Worm (Caenorhabditis elegans): ENCODE measurements around the gene unc-52.

Gene unc-52

DNA sequence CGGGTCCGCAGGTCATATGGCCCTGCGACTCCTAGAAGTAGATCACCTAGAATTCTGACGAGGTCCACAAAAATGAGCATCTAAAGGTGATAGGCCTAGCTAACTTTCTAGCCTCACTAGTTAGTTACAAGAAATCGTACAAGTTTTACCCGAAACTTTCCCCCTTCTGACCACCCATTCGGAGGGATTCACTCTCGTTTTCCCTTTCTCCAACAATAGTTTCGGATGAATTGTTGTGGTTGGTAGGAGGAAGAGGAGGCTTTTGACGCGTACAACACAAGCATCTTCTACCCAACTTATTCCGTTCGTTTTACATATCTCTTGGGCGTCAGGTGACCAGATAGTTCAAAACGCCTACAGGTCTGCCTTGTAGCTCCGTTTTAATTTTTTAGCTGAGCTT lies 17.3 kb upstream of the unc-52 start:
- TF ChIP-seq ceh-28 (tag; optimal IDR thresholded peaks at IDR 0.05): no peak
- TF ChIP-seq R02D3.7 (tag; optimal IDR thresholded peaks at IDR 0.05): no peak
- no peak for TF ChIP-seq daf-12 (tag; optimal IDR thresholded peaks at IDR 0.05)
- no peak for TF ChIP-seq snpc-4 (tag; optimal IDR thresholded peaks at IDR 0.05)
- TF ChIP-seq elt-1 (tag; optimal IDR thresholded peaks at IDR 0.05): no peak
- TF ChIP-seq ztf-4 (tag; optimal IDR thresholded peaks at IDR 0.05): no peak
- TF ChIP-seq nhr-76 (tag; optimal IDR thresholded peaks at IDR 0.05): no peak
- no peak for TF ChIP-seq nhr-67 (tag; optimal IDR thresholded peaks at IDR 0.05)
- no peak for TF ChIP-seq fkh-10 (GFP tag; optimal IDR thresholded peaks at IDR 0.05)
- TF ChIP-seq tbx-2 (tag; optimal IDR thresholded peaks at IDR 0.05): no peak
- TF ChIP-seq jun-1 (tag; optimal IDR thresholded peaks at IDR 0.05): no peak
- no peak for TF ChIP-seq egl-5 (tag; optimal IDR thresholded peaks at IDR 0.05)
- no peak for TF ChIP-seq nhr-23 (tag; optimal IDR thresholded peaks at IDR 0.05)
- TF ChIP-seq fos-1 (tag; optimal IDR thresholded peaks at IDR 0.05): no peak

DNA sequence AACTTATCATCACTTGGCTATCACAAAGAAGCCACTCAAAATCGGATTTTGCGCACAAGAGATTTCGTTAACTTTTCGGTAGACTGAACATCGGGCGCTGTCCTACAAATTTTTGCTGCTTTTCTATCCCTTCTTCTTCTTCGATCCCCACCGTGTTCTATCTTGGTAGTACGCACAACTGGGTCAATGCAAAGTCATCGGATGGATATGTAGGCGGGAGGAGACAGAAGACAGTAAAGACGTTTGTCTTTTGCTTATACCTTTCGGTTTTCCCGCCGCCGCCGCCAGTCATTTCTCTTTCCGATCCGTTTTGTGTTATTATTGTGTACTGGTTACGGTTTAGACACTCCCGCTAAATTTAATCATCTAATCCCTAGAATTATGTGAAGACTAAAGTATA lies 15.8 kb upstream of the unc-52 start:
- TF ChIP-seq nhr-12 (tag; optimal IDR thresholded peaks at IDR 0.05): no peak
- peak; percentile 78 for TF ChIP-seq nhr-23 (tag; optimal IDR thresholded peaks at IDR 0.05)
- TF ChIP-seq nhr-77 (tag; optimal IDR thresholded peaks at IDR 0.05): no peak
- TF ChIP-seq nhr-237 (tag; optimal IDR thresholded peaks at IDR 0.05): no peak

DNA sequence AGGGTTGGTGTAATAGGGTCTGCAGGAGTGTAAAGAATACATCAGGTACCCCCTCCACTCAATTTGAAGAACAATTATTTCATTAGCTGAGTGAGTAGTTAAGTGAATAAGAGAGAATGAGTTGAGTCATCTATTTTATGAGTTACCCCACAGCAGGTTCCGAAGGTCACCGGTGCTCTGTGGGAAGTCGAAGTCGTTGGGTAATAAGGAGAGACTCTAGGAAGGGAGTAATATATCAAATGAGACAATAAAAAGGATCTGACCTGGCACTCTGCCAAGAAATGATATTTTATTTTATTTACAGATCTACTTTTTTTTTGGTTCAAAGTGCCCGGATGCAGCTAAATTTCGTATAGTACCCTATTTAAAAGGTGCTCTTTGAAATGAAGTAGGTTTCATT lies 13.8 kb upstream of the unc-52 start, which contains the start of gene C09F9.1:
Gene C09F9.1, plus strand, starts transcription at position 301 of the 400 bp plus-strand sequence.
- TF ChIP-seq elt-1 (tag; optimal IDR thresholded peaks at IDR 0.05): no peak
- TF ChIP-seq jun-1 (tag; optimal IDR thresholded peaks at IDR 0.05): no peak
- TF ChIP-seq nhr-76 (tag; optimal IDR thresholded peaks at IDR 0.05): no peak
- TF ChIP-seq lin-15B (tag; optimal IDR thresholded peaks at IDR 0.05): no peak

DNA sequence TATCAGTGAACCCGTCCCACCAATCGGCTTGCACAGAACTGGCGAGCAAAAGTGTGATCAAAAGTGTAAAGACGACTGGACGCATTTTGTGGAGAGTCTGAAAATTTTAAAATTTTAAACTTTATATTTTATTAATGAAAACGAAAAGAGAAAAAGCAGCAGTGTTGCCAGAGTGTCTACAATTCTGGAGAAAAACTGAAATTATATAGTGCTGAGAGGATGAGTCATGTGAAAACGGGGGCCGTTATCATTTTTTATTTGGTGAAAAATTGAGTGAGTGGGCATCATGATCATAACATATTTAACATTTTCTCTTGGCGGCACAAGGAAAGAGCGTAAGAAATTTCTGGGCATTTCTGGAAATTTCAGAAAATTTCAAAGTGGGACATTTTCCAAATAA lies 10.9 kb upstream of the unc-52 start, which contains the start of gene K02B7.3:
Gene K02B7.3, minus strand, starts transcription at position 101 of the 400 bp plus-strand sequence.
- TF ChIP-seq fos-1 (tag; optimal IDR thresholded peaks at IDR 0.05) (no peak), ceh-28 (tag; optimal IDR thresholded peaks at IDR 0.05) (no peak), lin-39 (tag; optimal IDR thresholded peaks at IDR 0.05) (no peak), lsy-12 (tag; optimal IDR thresholded peaks at IDR 0.05) (no peak), tbx-2 (tag; optimal IDR thresholded peaks at IDR 0.05) (no peak), sea-2 (GFP tag; optimal IDR thresholded peaks at IDR 0.05) (no peak), nhr-43 (tag; optimal IDR thresholded peaks at IDR 0.05; ENCODE audit: poor library complexity, severe bottlenecking) (no peak), skn-1 (tag; optimal IDR thresholded peaks at IDR 0.05) (no peak)

DNA sequence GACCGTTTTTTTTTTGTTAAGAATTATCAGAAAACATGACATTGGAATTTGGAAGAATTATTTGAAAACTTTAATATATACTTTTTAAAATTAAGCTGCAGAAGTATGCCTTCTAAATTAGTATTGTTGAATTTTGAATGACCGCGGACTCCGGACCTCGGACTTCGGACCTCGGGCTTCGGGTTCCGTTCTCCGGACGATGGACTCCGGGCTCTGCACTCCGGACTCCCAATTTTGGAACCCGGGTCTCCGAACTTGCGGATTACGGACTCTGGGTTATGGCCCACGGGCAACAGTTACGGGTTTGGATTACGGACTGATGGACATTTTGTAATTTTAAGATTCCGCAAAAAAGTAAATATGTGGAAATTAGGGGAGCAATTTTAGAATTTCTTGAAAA lies 610 bp downstream of the unc-52 start:
- no peak for TF ChIP-seq lin-15B (tag; optimal IDR thresholded peaks at IDR 0.05)
- no peak for TF ChIP-seq hmg-11 (tag; optimal IDR thresholded peaks at IDR 0.05)

DNA sequence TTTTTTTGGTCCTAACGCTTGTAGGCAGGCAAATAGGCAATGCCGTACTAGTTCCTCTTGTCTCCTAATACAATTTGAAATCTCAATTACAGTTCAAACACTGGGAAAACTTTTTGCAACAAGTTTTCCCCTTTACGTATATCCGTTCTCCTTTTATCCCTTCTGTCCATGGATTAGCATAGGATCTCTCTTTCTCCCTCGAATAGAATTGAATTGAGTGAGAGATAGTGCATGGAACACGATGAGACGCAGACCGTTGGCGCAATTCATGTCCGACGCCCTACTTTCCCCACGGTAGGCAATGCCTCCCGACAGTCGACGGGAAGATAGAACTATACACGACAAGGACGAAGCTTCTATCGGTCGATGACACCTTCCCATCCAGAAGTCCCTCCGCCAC lies 6.1 kb downstream of the unc-52 start, which contains the start of gene hhat-1:
Gene hhat-1, plus strand, starts transcription at position 301 of the 400 bp plus-strand sequence.
- TF ChIP-seq nhr-237 (tag; optimal IDR thresholded peaks at IDR 0.05): no peak
- peak; percentile 27 for TF ChIP-seq nhr-23 (tag; optimal IDR thresholded peaks at IDR 0.05)
- TF ChIP-seq tbx-2 (tag; optimal IDR thresholded peaks at IDR 0.05): no peak
- TF ChIP-seq lsy-12 (tag; optimal IDR thresholded peaks at IDR 0.05): no peak

DNA sequence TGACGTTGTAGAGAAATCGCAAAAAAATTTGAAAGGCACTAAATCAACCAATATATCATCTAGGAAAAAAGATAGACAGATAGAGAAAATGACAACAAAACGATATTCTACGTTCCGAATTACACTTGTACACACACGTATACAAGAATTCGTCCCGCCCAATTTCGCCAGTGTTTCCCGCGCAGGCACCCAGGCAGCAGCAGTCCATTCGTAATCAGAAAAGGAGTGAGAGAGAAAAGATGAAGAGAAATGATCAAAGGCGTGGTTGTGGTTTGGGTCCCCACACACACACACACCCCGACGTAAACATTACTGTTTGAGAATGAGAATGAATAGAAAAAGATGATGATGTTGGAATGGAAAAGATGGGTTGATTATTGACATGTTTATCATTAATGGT lies 10.6 kb downstream of the unc-52 start:
- TF ChIP-seq nhr-25 (tag; optimal IDR thresholded peaks at IDR 0.05) (peak; percentile 40), nhr-23 (tag; optimal IDR thresholded peaks at IDR 0.05) (peak; percentile 17), ceh-9 (tag; optimal IDR thresholded peaks at IDR 0.05) (no peak)

DNA sequence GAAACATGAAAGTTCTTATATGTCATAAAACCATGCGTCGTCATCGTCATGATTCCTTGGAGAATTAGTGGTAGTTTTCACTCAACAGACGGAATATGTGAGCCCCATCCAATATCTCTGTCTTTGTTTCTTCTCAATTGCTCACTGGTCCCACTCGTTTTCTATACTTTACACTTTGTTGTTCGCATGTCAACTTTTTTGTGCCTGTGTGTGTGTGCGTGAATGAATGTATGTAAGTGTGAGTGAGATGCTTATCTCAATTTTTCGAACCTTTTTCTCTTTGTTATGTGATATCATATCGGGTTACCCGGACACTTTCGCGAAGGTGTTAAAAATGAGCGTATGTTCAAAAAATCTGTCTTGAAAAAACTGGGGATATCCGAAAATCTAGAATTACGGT lies 12.2 kb downstream of the unc-52 start:
- peak; percentile 60 for TF ChIP-seq egl-5 (tag; optimal IDR thresholded peaks at IDR 0.05)
- no peak for TF ChIP-seq nhr-237 (tag; optimal IDR thresholded peaks at IDR 0.05)
- no peak for TF ChIP-seq sea-2 (GFP tag; optimal IDR thresholded peaks at IDR 0.05)
- TF ChIP-seq pqm-1 (tag; optimal IDR thresholded peaks at IDR 0.05): no peak
- peak; percentile 2 for TF ChIP-seq lin-39 (tag; optimal IDR thresholded peaks at IDR 0.05)
- no peak for TF ChIP-seq fkh-10 (GFP tag; optimal IDR thresholded peaks at IDR 0.05)
- TF ChIP-seq snpc-4 (tag; optimal IDR thresholded peaks at IDR 0.05): no peak
- no peak for TF ChIP-seq ztf-11 (tag; optimal IDR thresholded peaks at IDR 0.05)
- no peak for TF ChIP-seq fkh-2 (tag; optimal IDR thresholded peaks at IDR 0.05)
- TF ChIP-seq aly-2 (tag; optimal IDR thresholded peaks at IDR 0.05): no peak
- no peak for TF ChIP-seq egl-27 (tag; optimal IDR thresholded peaks at IDR 0.05)
- TF ChIP-seq ama-1 (optimal IDR thresholded peaks at IDR 0.05): no peak
- TF ChIP-seq R02D3.7 (tag; optimal IDR thresholded peaks at IDR 0.05): no peak
- TF ChIP-seq mdl-1 (tag; optimal IDR thresholded peaks at IDR 0.05): no peak

Measured in whole organism, L3 larva.